2 fruit fly cellular contexts compared by ENCODE assay signal in genomic region chr2L:294452-295362, dm6.
A peak's percentile ranks its signal among the peaks of the same experiment; 100 is the strongest.
TF ChIP-seq lines count a peak whose summit lies in the region.

TSS of gene U2af38 (minus strand) at chr2L:294681.
TSS of gene Stip1 (plus strand) at chr2L:295122.

TF ChIP-seq in whole organism, adult, 20 proteins besides CTCF, POLR2A, EP300 and RAD21 (continued from another document):
- TF ChIP-seq ovo (GFP tag; optimal IDR thresholded peaks at IDR 0.05; lab: Kevin White, UChicago) (no peak), kay (GFP tag; lab: Kevin White, UChicago; ENCODE audit: borderline replicate concordance) (no peak)

TF ChIP-seq in whole organism, embryonic, 481 proteins besides CTCF, POLR2A, EP300 and RAD21 (continued from another document and continues in another):
- TF ChIP-seq pros (GFP tag; optimal IDR thresholded peaks at IDR 0.05; lab: Kevin White, UChicago) (no peak), dysf (GFP tag; IDR thresholded peaks at IDR 0.05; lab: Robert Waterston, UW) (no peak), trem (tag; optimal IDR thresholded peaks at IDR 0.05; lab: Kevin White, UChicago) (peak; percentile 76), disco-r (GFP tag; optimal IDR thresholded peaks at IDR 0.05; lab: Kevin White, UChicago) (no peak), CG12299 (tag; optimal IDR thresholded peaks at IDR 0.05; lab: Kevin White, UChicago) (no peak), CG12391 (tag; optimal IDR thresholded peaks at IDR 0.05; lab: Kevin White, UChicago) (peak; percentile 64), slou (GFP tag; optimal IDR thresholded peaks at IDR 0.05; lab: Kevin White, UChicago) (no peak), lbe (GFP tag; optimal IDR thresholded peaks at IDR 0.05; lab: Kevin White, UChicago) (no peak), sqz (GFP tag; optimal IDR thresholded peaks at IDR 0.05; lab: Kevin White, UChicago) (peak; percentile 23), phol (tag; optimal IDR thresholded peaks at IDR 0.05; lab: Kevin White, UChicago) (peak; percentile 50), CG3407 (GFP tag; optimal IDR thresholded peaks at IDR 0.05; lab: Kevin White, UChicago) (no peak), hbn (GFP tag; IDR thresholded peaks at IDR 0.05; lab: Robert Waterston, UW; ENCODE audit: partially characterized antibody) (peak; percentile 72), NfI (GFP tag; optimal IDR thresholded peaks at IDR 0.05; lab: Kevin White, UChicago) (no peak), CG10462 (GFP tag; optimal IDR thresholded peaks at IDR 0.05; lab: Kevin White, UChicago) (no peak), az2 (GFP tag; optimal IDR thresholded peaks at IDR 0.05; lab: Kevin White, UChicago) (peak; percentile 1), Eip74EF (GFP tag; optimal IDR thresholded peaks at IDR 0.05; lab: Kevin White, UChicago) (no peak), lola (GFP tag; optimal IDR thresholded peaks at IDR 0.05; lab: Kevin White, UChicago) (peak in 1 of 3 experiments; percentile 12), pfk (GFP tag; optimal IDR thresholded peaks at IDR 0.05; lab: Kevin White, UChicago) (peak; percentile 13), CG2129 (GFP tag; IDR thresholded peaks at IDR 0.05; lab: Robert Waterston, UW; ENCODE audit: partially characterized antibody) (peak; percentile 41; the same call in 1 of the 2 replicates), CG31365 (tag; optimal IDR thresholded peaks at IDR 0.05; lab: Kevin White, UChicago) (no peak), CG8290 (GFP tag; optimal IDR thresholded peaks at IDR 0.05; lab: Kevin White, UChicago) (peak; percentile 2), CG8290 (tag; optimal IDR thresholded peaks at IDR 0.05; lab: Kevin White, UChicago) (peak in 1 of 2 experiments; percentile 20), E2f2 (GFP tag; IDR thresholded peaks at IDR 0.05; lab: Robert Waterston, UW) (peak; percentile 40), toy (GFP tag; IDR thresholded peaks at IDR 0.05; lab: Robert Waterston, UW) (no peak), br (optimal IDR thresholded peaks at IDR 0.05; lab: Kevin White, UChicago) (no peak), CG17361 (GFP tag; IDR thresholded peaks at IDR 0.05; lab: Robert Waterston, UW) (peak; percentile 58; the same call in 2 of the 3 replicates), CrebB (tag; optimal IDR thresholded peaks at IDR 0.05; lab: Kevin White, UChicago) (no peak), seq (GFP tag; IDR thresholded peaks at IDR 0.05; lab: Robert Waterston, UW) (no peak), so (GFP tag; IDR thresholded peaks at IDR 0.05; lab: Robert Waterston, UW) (no peak), CG12769 (tag; optimal IDR thresholded peaks at IDR 0.05; lab: Kevin White, UChicago) (no peak), D19A (tag; optimal IDR thresholded peaks at IDR 0.05; lab: Kevin White, UChicago) (peak; percentile 15), fd96Cb (tag; optimal IDR thresholded peaks at IDR 0.05; lab: Kevin White, UChicago) (no peak), otp (GFP tag; IDR thresholded peaks at IDR 0.05; lab: Robert Waterston, UW) (no peak), CG12744 (GFP tag; optimal IDR thresholded peaks at IDR 0.05; lab: Kevin White, UChicago) (no peak), twi (tag; optimal IDR thresholded peaks at IDR 0.05; lab: Kevin White, UChicago) (peak; percentile 17), yki (optimal IDR thresholded peaks at IDR 0.05; lab: Kevin White, UChicago) (no peak), jumu (GFP tag; optimal IDR thresholded peaks at IDR 0.05; lab: Kevin White, UChicago) (no peak), CG15601 (tag; optimal IDR thresholded peaks at IDR 0.05; lab: Kevin White, UChicago) (no peak), CG18262 (tag; optimal IDR thresholded peaks at IDR 0.05; lab: Kevin White, UChicago) (peak; percentile 47), ERR (GFP tag; optimal IDR thresholded peaks at IDR 0.05; lab: Kevin White, UChicago) (no peak), Ets65A (GFP tag; lab: Kevin White, UChicago) (no peak), CG4360 (GFP tag; IDR thresholded peaks at IDR 0.05; lab: Robert Waterston, UW) (no peak), CG10431 (GFP tag; optimal IDR thresholded peaks at IDR 0.05; lab: Kevin White, UChicago) (no peak), Dad (GFP tag; optimal IDR thresholded peaks at IDR 0.05; lab: Kevin White, UChicago) (no peak), wdn (GFP tag; IDR thresholded peaks at IDR 0.05; lab: Robert Waterston, UW) (no peak), Pdp1 (GFP tag; optimal IDR thresholded peaks at IDR 0.05; lab: Kevin White, UChicago) (peak in 1 of 2 experiments; percentile 11), CG11695 (GFP tag; IDR thresholded peaks at IDR 0.05; lab: Robert Waterston, UW) (no peak), lilli (GFP tag; optimal IDR thresholded peaks at IDR 0.05; lab: Kevin White, UChicago) (peak; percentile 14), C15 (GFP tag; IDR thresholded peaks at IDR 0.05; lab: Robert Waterston, UW) (no peak), zen2 (GFP tag; IDR thresholded peaks at IDR 0.05; lab: Robert Waterston, UW; ENCODE audit: partially characterized antibody) (no peak; the same call in 2 of the 3 replicates), lab (GFP tag; optimal IDR thresholded peaks at IDR 0.05; lab: Kevin White, UChicago) (no peak), CG9932 (GFP tag; IDR thresholded peaks at IDR 0.05; lab: Robert Waterston, UW) (peak; percentile 60), sd (tag; optimal IDR thresholded peaks at IDR 0.05; lab: Kevin White, UChicago) (peak; percentile 59), CG4404 (GFP tag; IDR thresholded peaks at IDR 0.05; lab: Robert Waterston, UW) (no peak), Nf-YA (GFP tag; IDR thresholded peaks at IDR 0.05; lab: Robert Waterston, UW) (no peak), repo (GFP tag; optimal IDR thresholded peaks at IDR 0.05; lab: Kevin White, UChicago) (no peak), CG7928 (GFP tag; optimal IDR thresholded peaks at IDR 0.05; lab: Kevin White, UChicago) (no peak), fd3F (GFP tag; optimal IDR thresholded peaks at IDR 0.05; lab: Kevin White, UChicago) (no peak), CG6765 (GFP tag; optimal IDR thresholded peaks at IDR 0.05; lab: Kevin White, UChicago) (no peak), Ravus (GFP tag; IDR thresholded peaks at IDR 0.05; lab: Robert Waterston, UW) (no peak), bigmax (GFP tag; optimal IDR thresholded peaks at IDR 0.05; lab: Kevin White, UChicago) (peak; percentile 55), Atf6 (GFP tag; IDR thresholded peaks at IDR 0.05; lab: Robert Waterston, UW) (0 out of 2 replicates have a peak, but pooled peaks have one; percentile 33), trh (GFP tag; optimal IDR thresholded peaks at IDR 0.05; lab: Kevin White, UChicago) (no peak), CG9215 (GFP tag; IDR thresholded peaks at IDR 0.05; lab: Robert Waterston, UW) (peak; percentile 91), gsb (GFP tag; IDR thresholded peaks at IDR 0.05; lab: Robert Waterston, UW) (no peak), CG30403 (GFP tag; optimal IDR thresholded peaks at IDR 0.05; lab: Kevin White, UChicago) (peak; percentile 28), pita (GFP tag; optimal IDR thresholded peaks at IDR 0.05; lab: Kevin White, UChicago) (peak; percentile 76), cg (GFP tag; optimal IDR thresholded peaks at IDR 0.05; lab: Kevin White, UChicago) (no peak), rib (GFP tag; IDR thresholded peaks at IDR 0.05; lab: Robert Waterston, UW) (peak; percentile 63), CG4282 (GFP tag; optimal IDR thresholded peaks at IDR 0.05; lab: Kevin White, UChicago) (no peak), oc (tag; optimal IDR thresholded peaks at IDR 0.05; lab: Kevin White, UChicago) (peak; percentile 35), nom (GFP tag; optimal IDR thresholded peaks at IDR 0.05; lab: Kevin White, UChicago) (peak; percentile 26), Sry-β (GFP tag; optimal IDR thresholded peaks at IDR 0.05; lab: Kevin White, UChicago) (no peak), Scr (GFP tag; IDR thresholded peaks at IDR 0.05; lab: Robert Waterston, UW; ENCODE audit: partially characterized antibody) (peak; percentile 72), CG15011 (GFP tag; optimal IDR thresholded peaks at IDR 0.05; lab: Kevin White, UChicago) (no peak), tll (GFP tag; optimal IDR thresholded peaks at IDR 0.05; lab: Kevin White, UChicago) (no peak), CG3838 (GFP tag; optimal IDR thresholded peaks at IDR 0.05; lab: Kevin White, UChicago) (no peak), da (GFP tag; optimal IDR thresholded peaks at IDR 0.05; lab: Kevin White, UChicago) (no peak), Nf-YC (tag; optimal IDR thresholded peaks at IDR 0.05; lab: Kevin White, UChicago) (peak; percentile 63), Mrtf (GFP tag; IDR thresholded peaks at IDR 0.05; lab: Robert Waterston, UW) (no peak), Kr (GFP tag; optimal IDR thresholded peaks at IDR 0.05; lab: Kevin White, UChicago) (no peak), HLH3B (GFP tag; IDR thresholded peaks at IDR 0.05; lab: Robert Waterston, UW) (no peak), CG9797 (GFP tag; optimal IDR thresholded peaks at IDR 0.05; lab: Kevin White, UChicago) (peak; percentile 38), Fer3 (tag; optimal IDR thresholded peaks at IDR 0.05; lab: Kevin White, UChicago) (peak; percentile 10), pum (GFP tag; optimal IDR thresholded peaks at IDR 0.05; lab: Kevin White, UChicago) (no peak), BEAF-32 (GFP tag; optimal IDR thresholded peaks at IDR 0.05; lab: Kevin White, UChicago) (peak; percentile 69), CG6683 (GFP tag; optimal IDR thresholded peaks at IDR 0.05; lab: Kevin White, UChicago) (no peak), Bgb (GFP tag; IDR thresholded peaks at IDR 0.05; lab: Robert Waterston, UW; ENCODE audit: partially characterized antibody) (peak; percentile 62), jing (GFP tag; optimal IDR thresholded peaks at IDR 0.05; lab: Kevin White, UChicago) (no peak), CG3163 (GFP tag; optimal IDR thresholded peaks at IDR 0.05; lab: Kevin White, UChicago) (no peak), Spps (tag; optimal IDR thresholded peaks at IDR 0.05; lab: Kevin White, UChicago) (no peak), hth (optimal IDR thresholded peaks at IDR 0.05; lab: Kevin White, UChicago) (no peak), emc (GFP tag; optimal IDR thresholded peaks at IDR 0.05; lab: Kevin White, UChicago) (no peak), Xrp1 (GFP tag; IDR thresholded peaks at IDR 0.05; lab: Robert Waterston, UW) (no peak), stwl (tag; optimal IDR thresholded peaks at IDR 0.05; lab: Kevin White, UChicago) (peak; percentile 42), CG13296 (GFP tag; optimal IDR thresholded peaks at IDR 0.05; lab: Kevin White, UChicago) (peak; percentile 30), CG13775 (GFP tag; optimal IDR thresholded peaks at IDR 0.05; lab: Kevin White, UChicago) (no peak), sug (tag; optimal IDR thresholded peaks at IDR 0.05; lab: Kevin White, UChicago) (peak; percentile 42), ATbp (GFP tag; optimal IDR thresholded peaks at IDR 0.05; lab: Kevin White, UChicago) (no peak), sens-2 (GFP tag; IDR thresholded peaks at IDR 0.05; lab: Robert Waterston, UW) (no peak), psq (GFP tag; optimal IDR thresholded peaks at IDR 0.05; lab: Kevin White, UChicago) (no peak), Bdp1 (GFP tag; optimal IDR thresholded peaks at IDR 0.05; lab: Kevin White, UChicago) (no peak), Hr51 (GFP tag; optimal IDR thresholded peaks at IDR 0.05; lab: Kevin White, UChicago) (peak in 1 of 2 experiments; percentile 3), CG7839 (tag; optimal IDR thresholded peaks at IDR 0.05; lab: Kevin White, UChicago) (peak; percentile 20), HmgZ (tag; optimal IDR thresholded peaks at IDR 0.05; lab: Kevin White, UChicago) (peak; percentile 29), hkb (optimal IDR thresholded peaks at IDR 0.05; lab: Kevin White, UChicago) (no peak), hkb (GFP tag; IDR thresholded peaks at IDR 0.05; lab: Robert Waterston, UW) (no peak), CG7786 (GFP tag; optimal IDR thresholded peaks at IDR 0.05; lab: Kevin White, UChicago) (no peak), bcd (GFP tag; optimal IDR thresholded peaks at IDR 0.05; lab: Kevin White, UChicago) (no peak), CG34422 (GFP tag; IDR thresholded peaks at IDR 0.05; lab: Robert Waterston, UW) (peak; percentile 68; the same call in 2 of the 3 replicates), hb (GFP tag; IDR thresholded peaks at IDR 0.05; lab: Robert Waterston, UW; ENCODE audit: partially characterized antibody) (no peak), Sin3A (optimal IDR thresholded peaks at IDR 0.05; lab: Kevin White, UChicago) (peak; percentile 38), CoRest (tag; optimal IDR thresholded peaks at IDR 0.05; lab: Kevin White, UChicago) (peak; percentile 29), Fer2 (tag; optimal IDR thresholded peaks at IDR 0.05; lab: Kevin White, UChicago) (peak; percentile 11), pzg (GFP tag; optimal IDR thresholded peaks at IDR 0.05; lab: Kevin White, UChicago) (peak; percentile 61), Hr78 (GFP tag; optimal IDR thresholded peaks at IDR 0.05; lab: Kevin White, UChicago) (no peak), CG15269 (tag; optimal IDR thresholded peaks at IDR 0.05; lab: Kevin White, UChicago) (peak; percentile 34), insv (GFP tag; optimal IDR thresholded peaks at IDR 0.05; lab: Kevin White, UChicago) (no peak), Hmr (GFP tag; optimal IDR thresholded peaks at IDR 0.05; lab: Kevin White, UChicago) (no peak), CG2120 (GFP tag; optimal IDR thresholded peaks at IDR 0.05; lab: Kevin White, UChicago) (peak; percentile 54), CG2116 (GFP tag; optimal IDR thresholded peaks at IDR 0.05; lab: Kevin White, UChicago) (peak; percentile 95), Dek (tag; optimal IDR thresholded peaks at IDR 0.05; lab: Kevin White, UChicago) (peak; percentile 14), grau (tag; optimal IDR thresholded peaks at IDR 0.05; lab: Kevin White, UChicago) (peak; percentile 14), NFAT (GFP tag; IDR thresholded peaks at IDR 0.05; lab: Robert Waterston, UW) (peak; percentile 62), HLHmδ (GFP tag; optimal IDR thresholded peaks at IDR 0.05; lab: Kevin White, UChicago) (no peak), CG5180 (GFP tag; optimal IDR thresholded peaks at IDR 0.05; lab: Kevin White, UChicago) (no peak), CG32767 (GFP tag; IDR thresholded peaks at IDR 0.05; lab: Robert Waterston, UW) (no peak), CG14965 (GFP tag; optimal IDR thresholded peaks at IDR 0.05; lab: Kevin White, UChicago; ENCODE audit: borderline replicate concordance) (no peak), Blimp-1 (GFP tag; optimal IDR thresholded peaks at IDR 0.05; lab: Kevin White, UChicago) (no peak), CG8765 (GFP tag; IDR thresholded peaks at IDR 0.05; lab: Robert Waterston, UW) (no peak), Lhr (GFP tag; optimal IDR thresholded peaks at IDR 0.05; lab: Kevin White, UChicago) (peak; percentile 35), CG12942 (GFP tag; optimal IDR thresholded peaks at IDR 0.05; lab: Kevin White, UChicago) (no peak), unc-4 (GFP tag; IDR thresholded peaks at IDR 0.05; lab: Robert Waterston, UW; ENCODE audit: partially characterized antibody) (peak; percentile 76), CG6175 (GFP tag; IDR thresholded peaks at IDR 0.05; lab: Robert Waterston, UW) (no peak)
